Fruit fly (Drosophila melanogaster): ENCODE data around the gene Ir10a.
A peak's percentile ranks its signal among the peaks of the same experiment; 100 is the strongest.

The Ir10a gene

dm6 chrX:11338047-11338747 is 27.2 kb upstream of the Ir10a start (continued):
- TF ChIP-seq bigmax (GFP tag; optimal IDR thresholded peaks at IDR 0.05) = no peak
- no peak for TF ChIP-seq fru (optimal IDR thresholded peaks at IDR 0.05)
- no peak for TF ChIP-seq BEAF-32 (GFP tag; optimal IDR thresholded peaks at IDR 0.05)
- TF ChIP-seq ap (GFP tag; IDR thresholded peaks at IDR 0.05) = no peak
- no peak for TF ChIP-seq p53 (GFP tag; optimal IDR thresholded peaks at IDR 0.05)
- peak; percentile 65 for TF ChIP-seq CG13624 (GFP tag; optimal IDR thresholded peaks at IDR 0.05)
- peak; percentile 19 for TF ChIP-seq CG8359 (GFP tag; optimal IDR thresholded peaks at IDR 0.05; ENCODE audit: borderline replicate concordance)
- TF ChIP-seq corto (GFP tag; optimal IDR thresholded peaks at IDR 0.05) = no peak
- peak; percentile 75 for TF ChIP-seq dpn (GFP tag; optimal IDR thresholded peaks at IDR 0.05)
- no peak for TF ChIP-seq Lpt (GFP tag; optimal IDR thresholded peaks at IDR 0.05)
- TF ChIP-seq run (tag; optimal IDR thresholded peaks at IDR 0.05) = peak; percentile 54
- no peak; the same call in 1 of the 2 replicates for TF ChIP-seq al (GFP tag; IDR thresholded peaks at IDR 0.05)
- no peak for TF ChIP-seq CG3995 (GFP tag; optimal IDR thresholded peaks at IDR 0.05)
- TF ChIP-seq tio (GFP tag; optimal IDR thresholded peaks at IDR 0.05) = no peak
- no peak for TF ChIP-seq Sry-β (GFP tag; optimal IDR thresholded peaks at IDR 0.05)
- peak; percentile 17 for TF ChIP-seq disco-r (GFP tag; optimal IDR thresholded peaks at IDR 0.05)
- TF ChIP-seq CG10543 (GFP tag; optimal IDR thresholded peaks at IDR 0.05) = no peak
- peak; percentile 46; the same call in 2 of the 3 replicates for TF ChIP-seq Dbx (GFP tag; IDR thresholded peaks at IDR 0.05)
- no peak for TF ChIP-seq nom (GFP tag; optimal IDR thresholded peaks at IDR 0.05)
- TF ChIP-seq eve (GFP tag; optimal IDR thresholded peaks at IDR 0.05) = no peak
- TF ChIP-seq gce (GFP tag; IDR thresholded peaks at IDR 0.05) = 0 out of 3 replicates have a peak, but pooled peaks have one; percentile 22
- TF ChIP-seq ems (GFP tag; optimal IDR thresholded peaks at IDR 0.05) = peak; percentile 52
- TF ChIP-seq CG7928 (GFP tag; optimal IDR thresholded peaks at IDR 0.05) = no peak
- no peak for TF ChIP-seq scrt (GFP tag; optimal IDR thresholded peaks at IDR 0.05)
- no peak for TF ChIP-seq CTCF (GFP tag; optimal IDR thresholded peaks at IDR 0.05)
- TF ChIP-seq CG32767 (GFP tag; IDR thresholded peaks at IDR 0.05) = no peak; the same call in 1 of the 2 replicates
- TF ChIP-seq Ets97D (GFP tag; optimal IDR thresholded peaks at IDR 0.05) = peak; percentile 46
- TF ChIP-seq dmrt11E (tag; optimal IDR thresholded peaks at IDR 0.05) = peak; percentile 70
- 0 out of 4 replicates have a peak, but pooled peaks have one; percentile 6 for TF ChIP-seq Gug (GFP tag; IDR thresholded peaks at IDR 0.05)
- TF ChIP-seq ro (GFP tag; IDR thresholded peaks at IDR 0.05) = no peak
- TF ChIP-seq Atf-2 (GFP tag; optimal IDR thresholded peaks at IDR 0.05) = peak; percentile 29
- peak; percentile 5 for TF ChIP-seq cato (GFP tag; optimal IDR thresholded peaks at IDR 0.05; ENCODE audit: borderline replicate concordance)
- TF ChIP-seq org-1 (GFP tag; optimal IDR thresholded peaks at IDR 0.05) = peak; percentile 68
- TF ChIP-seq Kr (GFP tag; optimal IDR thresholded peaks at IDR 0.05) = peak; percentile 71
- peak; percentile 27; the same call in 1 of the 2 replicates for TF ChIP-seq crol (GFP tag; IDR thresholded peaks at IDR 0.05)
- TF ChIP-seq CG15073 (GFP tag; optimal IDR thresholded peaks at IDR 0.05) = peak; percentile 25
- peak; percentile 74 for TF ChIP-seq Hr3 (GFP tag; optimal IDR thresholded peaks at IDR 0.05)
- peak; percentile 4 for TF ChIP-seq zen (tag; optimal IDR thresholded peaks at IDR 0.05)
- TF ChIP-seq CG2889 (GFP tag; IDR thresholded peaks at IDR 0.05) = 0 out of 3 replicates have a peak, but pooled peaks have one; percentile 20
- TF ChIP-seq CG17186 (GFP tag; optimal IDR thresholded peaks at IDR 0.05) = no peak
- TF ChIP-seq CG11456 (GFP tag; IDR thresholded peaks at IDR 0.05) = no peak
- TF ChIP-seq CG31441 (GFP tag; IDR thresholded peaks at IDR 0.05) = no peak
- TF ChIP-seq CG32772 (GFP tag; IDR thresholded peaks at IDR 0.05) = peak; percentile 23; the same call in 1 of the 2 replicates
- TF ChIP-seq CG8478 (optimal IDR thresholded peaks at IDR 0.05) = no peak
- peak; percentile 84 for TF ChIP-seq nmo (GFP tag; optimal IDR thresholded peaks at IDR 0.05)
- TF ChIP-seq Dfd (GFP tag; optimal IDR thresholded peaks at IDR 0.05) = no peak
- TF ChIP-seq hkb (optimal IDR thresholded peaks at IDR 0.05) = no peak
- TF ChIP-seq hkb (GFP tag; IDR thresholded peaks at IDR 0.05) = peak; percentile 74
- TF ChIP-seq Oaz (GFP tag; IDR thresholded peaks at IDR 0.05) = peak; percentile 57; the same call in 1 of the 2 replicates
- peak; percentile 73 for TF ChIP-seq Ptx1 (GFP tag; IDR thresholded peaks at IDR 0.05)
- no peak for TF ChIP-seq ase (GFP tag; IDR thresholded peaks at IDR 0.05)
- peak; percentile 36; the same call in 1 of the 2 replicates for TF ChIP-seq CG14667 (GFP tag; IDR thresholded peaks at IDR 0.05)
